Fruit fly (Drosophila melanogaster) whole organism, pupa: ENCODE data around the gene Lsp1beta.
A peak's percentile ranks its signal among the peaks of the same experiment; 100 is the strongest.

ENCODE experiments used
- CG10348 ChIP-seq: fragments of 200-800 bp; sonication (Bioruptor generic); IDR thresholded peaks from 2 replicates; pipeline ENCODE4 v1.3.6; 2022; ENCODE audit warnings: missing biosample characterization, missing genetic modification characterization
- CG12605 ChIP-seq: fragments of 200-800 bp; sonication (Bioruptor generic); IDR thresholded peaks from 2 replicates; pipeline ENCODE4 v1.3.6; 2022; ENCODE audit warnings: missing biosample characterization, missing genetic modification characterization
- CG13204 ChIP-seq: fragments of 200-800 bp; sonication (Bioruptor generic); optimal IDR thresholded peaks from 2 replicates; lab custom pipeline; 2018; ENCODE audit warnings: missing biosample characterization, mild to moderate bottlenecking, missing genetic modification characterization, moderate library complexity
- CG14655 ChIP-seq: fragments of 200-800 bp; sonication (Bioruptor generic); optimal IDR thresholded peaks from 3 replicates; lab custom pipeline; 2017; ENCODE audit warnings: mild to moderate bottlenecking, missing biosample characterization, missing genetic modification reagents, missing genetic modification characterization
- CG15710 ChIP-seq: fragments of 200-800 bp; sonication (Bioruptor generic); optimal IDR thresholded peaks from 2 replicates; lab custom pipeline; 2018; ENCODE audit warnings: missing biosample characterization, mild to moderate bottlenecking, missing genetic modification characterization, moderate library complexity
- CG17806 ChIP-seq: fragments of 200-800 bp; sonication (Bioruptor generic); optimal IDR thresholded peaks from 2 replicates; lab custom pipeline; 2018; ENCODE audit warnings: missing biosample characterization, mild to moderate bottlenecking, missing genetic modification characterization, moderate library complexity
- CG32121 ChIP-seq: fragments of 200-800 bp; sonication (Bioruptor generic); IDR thresholded peaks from 2 replicates; pipeline ENCODE4 v1.3.6; 2022; ENCODE audit warnings: missing biosample characterization, missing genetic modification characterization
- CG34367 ChIP-seq: fragments of 200-800 bp; sonication (Bioruptor generic); optimal IDR thresholded peaks from 2 replicates; lab custom pipeline; 2018; ENCODE audit warnings: missing biosample characterization, mild to moderate bottlenecking, missing genetic modification characterization
- CG4496 ChIP-seq: fragments of 200-800 bp; sonication (Bioruptor generic); IDR thresholded peaks from 3 replicates; pipeline ENCODE4 v1.3.6; 2022; ENCODE audit warnings: missing biosample characterization, missing genetic modification characterization
- CG8159 ChIP-seq: fragments of 200-800 bp; sonication (Bioruptor generic); optimal IDR thresholded peaks from 3 replicates; lab custom pipeline; 2018; ENCODE audit warnings: missing biosample characterization, mild to moderate bottlenecking, missing genetic modification characterization, moderate library complexity
- CG8301 ChIP-seq: fragments of 200-800 bp; sonication (Bioruptor generic); optimal IDR thresholded peaks from 2 replicates; lab custom pipeline; 2018; ENCODE audit warnings: missing biosample characterization, mild to moderate bottlenecking, missing genetic modification characterization
- CG9948 ChIP-seq: fragments of 200-800 bp; sonication (Bioruptor generic); optimal IDR thresholded peaks from 2 replicates; lab custom pipeline; 2018; ENCODE audit warnings: missing biosample characterization, mild to moderate bottlenecking, missing genetic modification characterization, moderate library complexity
- D1 ChIP-seq: fragments of 200-800 bp; sonication (Bioruptor generic); optimal IDR thresholded peaks from 2 replicates; lab custom pipeline; 2018; ENCODE audit warnings: missing biosample characterization, mild to moderate bottlenecking, missing genetic modification characterization, moderate library complexity
- EcR ChIP-seq: fragments of 200-800 bp; sonication (Bioruptor generic); optimal IDR thresholded peaks from 3 replicates; lab custom pipeline; 2019; ENCODE audit warnings: missing biosample characterization, missing genetic modification characterization, mild to moderate bottlenecking, moderate library complexity, missing genetic modification reagents
- Ets98B ChIP-seq: fragments of 200-800 bp; sonication (Bioruptor generic); IDR thresholded peaks from 2 replicates; pipeline ENCODE4 v1.3.6; 2022; ENCODE audit warnings: missing biosample characterization, missing genetic modification characterization
- Pif1A ChIP-seq: fragments of 200-800 bp; sonication (Bioruptor generic); optimal IDR thresholded peaks from 3 replicates; lab custom pipeline; 2016; ENCODE audit warnings: missing biosample characterization, missing genetic modification characterization
- Pif1B ChIP-seq: fragments of 200-800 bp; sonication (Bioruptor generic); optimal IDR thresholded peaks from 3 replicates; lab custom pipeline; 2016; ENCODE audit warnings: missing biosample characterization, missing genetic modification characterization
- Snoo ChIP-seq: fragments of 200-800 bp; sonication (Bioruptor generic); optimal IDR thresholded peaks from 3 replicates; lab custom pipeline; 2017; ENCODE audit warnings: missing biosample characterization, mild to moderate bottlenecking, missing genetic modification characterization, inconsistent platforms
- fd96Ca ChIP-seq: fragments of 200-800 bp; sonication (Bioruptor generic); IDR thresholded peaks from 3 replicates; pipeline ENCODE4 v1.3.6; 2022; ENCODE audit warnings: missing biosample characterization, missing genetic modification characterization
- gl ChIP-seq: fragments of 200-800 bp; sonication (Bioruptor generic); optimal IDR thresholded peaks from 2 replicates; lab custom pipeline; 2018; ENCODE audit warnings: missing biosample characterization, mild to moderate bottlenecking, missing genetic modification characterization
- rn ChIP-seq: fragments of 200-800 bp; sonication (Bioruptor generic); IDR thresholded peaks from 2 replicates; pipeline ENCODE4 v1.3.6; 2022; ENCODE audit warnings: missing biosample characterization, missing genetic modification characterization

Gene Lsp1beta

dm6 chr2L:865851-866250 is 32.4 kb upstream of the Lsp1beta start:
- TF ChIP-seq Pif1A (GFP tag; lab: Kevin White, UChicago), result peak; percentile 98
- TF ChIP-seq CG12605 (GFP tag; lab: Robert Waterston, UW), result peak; percentile 96
- TF ChIP-seq fd96Ca, result peak; percentile 98
- TF ChIP-seq CG13204, result peak; percentile 85
- TF ChIP-seq CG32121 (GFP tag; lab: Robert Waterston, UW), result peak; percentile 97
- TF ChIP-seq CG15710 (tag; lab: Kevin White, UChicago), result peak; percentile 95
- TF ChIP-seq CG4496 (GFP tag; lab: Robert Waterston, UW), result peak; percentile 98
- peak; percentile 87 for TF ChIP-seq CG10348 (GFP tag; lab: Robert Waterston, UW)
- peak; percentile 95 for TF ChIP-seq CG34367 (tag; lab: Kevin White, UChicago)
- peak; percentile 95 for TF ChIP-seq CG17806 (tag; lab: Kevin White, UChicago)
- no peak for TF ChIP-seq D1 (tag; lab: Kevin White, UChicago)
- peak; percentile 89 for TF ChIP-seq EcR (GFP tag; lab: Kevin White, UChicago)
- peak; percentile 97 for TF ChIP-seq rn (GFP tag; lab: Robert Waterston, UW)
- TF ChIP-seq CG8301 (tag; lab: Kevin White, UChicago), result peak; percentile 93
- peak; percentile 96 for TF ChIP-seq CG14655 (GFP tag; lab: Kevin White, UChicago)
- TF ChIP-seq Snoo (tag; lab: Kevin White, UChicago), result peak; percentile 97
- peak; percentile 95 for TF ChIP-seq CG8159 (tag; lab: Kevin White, UChicago)
- peak; percentile 97 for TF ChIP-seq Pif1B
- TF ChIP-seq CG9948, result peak; percentile 94
- peak; percentile 98 for TF ChIP-seq Ets98B (GFP tag; lab: Robert Waterston, UW)
- TF ChIP-seq gl, result peak; percentile 92

- TF ChIP-seq rn (GFP tag; lab: Robert Waterston, UW), result peak; percentile 79
- peak; percentile 81 for TF ChIP-seq CG34367 (tag; lab: Kevin White, UChicago)
- peak; percentile 90 for TF ChIP-seq CG14655 (GFP tag; lab: Kevin White, UChicago)
- no peak for TF ChIP-seq D1 (tag; lab: Kevin White, UChicago)
- peak; percentile 91 for TF ChIP-seq CG8301 (tag; lab: Kevin White, UChicago)
- TF ChIP-seq CG15710 (tag; lab: Kevin White, UChicago), result peak; percentile 91
- peak; percentile 94 for TF ChIP-seq fd96Ca
- peak; percentile 91 for TF ChIP-seq Pif1B
- peak; percentile 63 for TF ChIP-seq CG13204
- TF ChIP-seq Snoo (tag; lab: Kevin White, UChicago), result peak; percentile 91
- TF ChIP-seq CG17806 (tag; lab: Kevin White, UChicago), result peak; percentile 86
- TF ChIP-seq CG12605 (GFP tag; lab: Robert Waterston, UW), result peak; percentile 93
- peak; percentile 93 for TF ChIP-seq Pif1A (GFP tag; lab: Kevin White, UChicago)
- TF ChIP-seq Ets98B (GFP tag; lab: Robert Waterston, UW), result peak; percentile 95
- peak; percentile 80 for TF ChIP-seq CG9948
- TF ChIP-seq EcR (GFP tag; lab: Kevin White, UChicago), result peak; percentile 4
- peak; percentile 86 for TF ChIP-seq CG10348 (GFP tag; lab: Robert Waterston, UW)
- TF ChIP-seq CG32121 (GFP tag; lab: Robert Waterston, UW), result peak; percentile 93
- peak; percentile 62 for TF ChIP-seq gl
- TF ChIP-seq CG8159 (tag; lab: Kevin White, UChicago), result peak; percentile 85
- TF ChIP-seq CG4496 (GFP tag; lab: Robert Waterston, UW), result peak; percentile 97
Measured at dm6 chr2L:866950-867744, 31.2 kb upstream of the Lsp1beta start.

dm6 chr2L:867899-868605 is 30.2 kb upstream of the Lsp1beta start, which contains the start of gene aru:
aru (minus strand) TSS chr2L:868354.
- peak; percentile 36 for TF ChIP-seq EcR (GFP tag; lab: Kevin White, UChicago)
- 0 out of 3 replicates have a peak, but pooled peaks have one; percentile 7 for TF ChIP-seq fd96Ca
- TF ChIP-seq CG32121 (GFP tag; lab: Robert Waterston, UW), result peak; percentile 34; the same call in 1 of the 2 replicates
- peak; percentile 52 for TF ChIP-seq Ets98B (GFP tag; lab: Robert Waterston, UW)
- no peak for TF ChIP-seq D1 (tag; lab: Kevin White, UChicago)
- no peak for TF ChIP-seq CG34367 (tag; lab: Kevin White, UChicago)
- TF ChIP-seq CG8301 (tag; lab: Kevin White, UChicago), result peak; percentile 32
- TF ChIP-seq CG13204, result peak; percentile 7
- TF ChIP-seq gl, result no peak
- TF ChIP-seq Pif1B, result peak; percentile 60
- no peak for TF ChIP-seq CG10348 (GFP tag; lab: Robert Waterston, UW)
- TF ChIP-seq CG14655 (GFP tag; lab: Kevin White, UChicago), result peak; percentile 29
- peak; percentile 33 for TF ChIP-seq CG15710 (tag; lab: Kevin White, UChicago)
- no peak for TF ChIP-seq rn (GFP tag; lab: Robert Waterston, UW)
- peak; percentile 3 for TF ChIP-seq Pif1A (GFP tag; lab: Kevin White, UChicago)
- peak; percentile 41; the same call in 1 of the 3 replicates for TF ChIP-seq CG4496 (GFP tag; lab: Robert Waterston, UW)
- TF ChIP-seq CG8159 (tag; lab: Kevin White, UChicago), result peak; percentile 44
- peak; percentile 6 for TF ChIP-seq CG9948
- TF ChIP-seq CG17806 (tag; lab: Kevin White, UChicago), result no peak
- TF ChIP-seq CG12605 (GFP tag; lab: Robert Waterston, UW), result no peak; the same call in 1 of the 2 replicates

- no peak for TF ChIP-seq CG8301 (tag; lab: Kevin White, UChicago)
- TF ChIP-seq CG9948, result no peak
- TF ChIP-seq EcR (GFP tag; lab: Kevin White, UChicago), result no peak
- no peak for TF ChIP-seq CG4496 (GFP tag; lab: Robert Waterston, UW)
- TF ChIP-seq CG34367 (tag; lab: Kevin White, UChicago), result no peak
- no peak for TF ChIP-seq CG15710 (tag; lab: Kevin White, UChicago)
- TF ChIP-seq CG14655 (GFP tag; lab: Kevin White, UChicago), result no peak
- TF ChIP-seq fd96Ca, result no peak
Measured at dm6 chr2L:868961-869360, 29.3 kb upstream of the Lsp1beta start.
